Fruit fly (Drosophila melanogaster) whole organism: ENCODE measurements around the gene GMF.

Experiments used
- CG8478 ChIP-seq: fragments of >200 bp; optimal IDR thresholded peaks from 2 replicates; lab custom pipeline; 2018; ENCODE audit warnings: inconsistent platforms
- EcR ChIP-seq, 2 experiments: fragments of >200 bp; optimal IDR thresholded peaks; 2 replicates each; lab custom pipeline; 2017; ENCODE audit warnings: missing biosample characterization in 2 of 2, missing genetic modification characterization in 2 of 2, missing genetic modification reagents in 2 of 2
- pan ChIP-seq: fragments of >200 bp; optimal IDR thresholded peaks from 2 replicates; lab custom pipeline; 2017
- psq ChIP-seq: fragments of >200 bp; optimal IDR thresholded peaks from 2 replicates; lab custom pipeline; 2017
- usp ChIP-seq: fragments of >200 bp; optimal IDR thresholded peaks from 2 replicates; lab custom pipeline; 2017; ENCODE audit warnings: missing biosample characterization, missing genetic modification characterization, mixed read lengths

dm6 chr2L:16329102-16329520 lies 26.4 kb upstream of the GMF start, which contains the start of gene mRpL4:
- no peak for TF ChIP-seq usp (GFP tag; lab: Kevin White, UChicago)
- TF ChIP-seq psq (lab: Kevin White, UChicago): no peak
- no peak for TF ChIP-seq CG8478 (lab: Kevin White, UChicago)
- no peak for TF ChIP-seq pan (lab: Kevin White, UChicago)
- TF ChIP-seq EcR (GFP tag; optimal IDR thresholded peaks at IDR 0.05; lab: Kevin White, UChicago): no peak
